Fruit fly (Drosophila melanogaster): Measurements from ENCODE around the gene Dci.
A peak's percentile ranks its signal among the peaks of the same experiment; 100 is the strongest.

The Dci gene

DNA sequence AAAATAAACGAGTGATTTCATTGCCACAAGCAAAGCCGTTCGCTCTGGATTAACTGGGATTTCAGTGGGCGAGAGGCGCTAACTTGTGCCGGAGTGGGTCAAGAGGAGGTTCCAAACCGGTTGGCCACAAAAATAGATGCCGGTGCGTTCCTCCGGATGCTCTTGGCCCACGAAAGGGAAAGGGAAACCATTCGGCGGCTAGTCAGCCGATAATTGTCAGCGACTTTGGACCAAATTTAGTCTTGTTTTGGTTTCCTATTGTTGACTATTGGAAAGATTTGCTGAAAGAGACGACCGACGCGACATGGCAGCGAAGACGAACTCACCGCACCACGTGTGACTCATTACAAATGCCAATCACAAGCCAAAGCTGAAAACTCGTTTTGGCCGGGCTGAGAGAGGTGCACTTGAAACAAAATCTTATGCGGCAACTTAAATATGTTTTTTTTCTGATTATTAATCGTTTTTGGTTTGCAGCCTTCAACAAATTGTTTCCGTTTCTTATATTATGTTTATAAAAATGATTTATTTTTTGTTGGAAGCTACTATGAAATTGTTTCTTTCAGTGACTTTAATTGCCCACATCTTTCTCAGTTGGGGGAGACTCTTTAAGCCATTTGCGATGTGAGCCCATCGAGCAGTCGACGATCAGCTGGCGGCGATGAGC is 44.3 kb downstream of the Dci start, which contains the start of gene CG34056 (continued):
- TF ChIP-seq CG18262 (tag; optimal IDR thresholded peaks at IDR 0.05) (peak; percentile 93), Rx (GFP tag; IDR thresholded peaks at IDR 0.05) (peak; percentile 96), CG3065 (GFP tag; optimal IDR thresholded peaks at IDR 0.05) (peak; percentile 56), CG11696 (GFP tag; IDR thresholded peaks at IDR 0.05) (peak; percentile 85), sens (GFP tag) (peak; percentile 99), CG9437 (GFP tag; optimal IDR thresholded peaks at IDR 0.05) (peak; percentile 68), ems (GFP tag; optimal IDR thresholded peaks at IDR 0.05) (peak; percentile 85), CG15011 (GFP tag; optimal IDR thresholded peaks at IDR 0.05) (peak; percentile 87), Adf1 (GFP tag; IDR thresholded peaks at IDR 0.05) (peak; percentile 60), bcd (GFP tag; optimal IDR thresholded peaks at IDR 0.05) (peak; percentile 91), CG3281 (GFP tag; optimal IDR thresholded peaks at IDR 0.05) (peak; percentile 93), row (GFP tag; IDR thresholded peaks at IDR 0.05) (peak; percentile 95), dysf (GFP tag; IDR thresholded peaks at IDR 0.05) (peak; percentile 97), nerfin-2 (GFP tag; IDR thresholded peaks at IDR 0.05; ENCODE audit: partially characterized antibody) (no peak), Dfd (GFP tag; optimal IDR thresholded peaks at IDR 0.05) (no peak), CG8478 (optimal IDR thresholded peaks at IDR 0.05) (no peak), CG1603 (tag; optimal IDR thresholded peaks at IDR 0.05) (peak; percentile 32), ara (GFP tag; IDR thresholded peaks at IDR 0.05) (peak; percentile 96), CG2116 (GFP tag; optimal IDR thresholded peaks at IDR 0.05) (peak; percentile 24), hkb (optimal IDR thresholded peaks at IDR 0.05) (no peak), hkb (GFP tag; IDR thresholded peaks at IDR 0.05) (peak; percentile 98), luna (GFP tag; optimal IDR thresholded peaks at IDR 0.05) (peak; percentile 79), Atf-2 (GFP tag; optimal IDR thresholded peaks at IDR 0.05) (peak; percentile 9), hb (GFP tag; IDR thresholded peaks at IDR 0.05; ENCODE audit: partially characterized antibody) (no peak), Deaf1 (tag; optimal IDR thresholded peaks at IDR 0.05) (peak; percentile 78), H2.0 (GFP tag; IDR thresholded peaks at IDR 0.05) (peak; percentile 92), lmd (GFP tag; IDR thresholded peaks at IDR 0.05) (peak; percentile 95), Pdp1 (GFP tag; optimal IDR thresholded peaks at IDR 0.05) (peak; percentile 85), ato (GFP tag; IDR thresholded peaks at IDR 0.05; ENCODE audit: partially characterized antibody) (no peak), kah (GFP tag; optimal IDR thresholded peaks at IDR 0.05) (peak; percentile 87), pho (GFP tag; optimal IDR thresholded peaks at IDR 0.05) (peak; percentile 58), CG2202 (tag; optimal IDR thresholded peaks at IDR 0.05) (peak; percentile 60), HLHmδ (GFP tag; optimal IDR thresholded peaks at IDR 0.05) (no peak), CG17912 (GFP tag; optimal IDR thresholded peaks at IDR 0.05) (no peak), CG5953 (GFP tag; IDR thresholded peaks at IDR 0.05) (peak; percentile 92), ap (GFP tag; IDR thresholded peaks at IDR 0.05) (peak; percentile 92), bsh (GFP tag; optimal IDR thresholded peaks at IDR 0.05) (peak; percentile 87 to 93), Atf3 (GFP tag; optimal IDR thresholded peaks at IDR 0.05) (peak; percentile 19), Hmx (GFP tag; optimal IDR thresholded peaks at IDR 0.05) (peak; percentile 40), YL-1 (GFP tag; optimal IDR thresholded peaks at IDR 0.05) (peak; percentile 27), run (tag; optimal IDR thresholded peaks at IDR 0.05) (peak; percentile 91), HmgD (GFP tag; optimal IDR thresholded peaks at IDR 0.05) (no peak), CG9727 (GFP tag; optimal IDR thresholded peaks at IDR 0.05) (peak; percentile 91), CG8765 (GFP tag; IDR thresholded peaks at IDR 0.05) (peak; percentile 84), CG11085 (GFP tag; IDR thresholded peaks at IDR 0.05) (peak; percentile 82), pita (GFP tag; optimal IDR thresholded peaks at IDR 0.05) (no peak), sr (GFP tag; IDR thresholded peaks at IDR 0.05) (peak; percentile 89), CG12942 (GFP tag; optimal IDR thresholded peaks at IDR 0.05) (peak; percentile 74), CG11723 (GFP tag; optimal IDR thresholded peaks at IDR 0.05) (peak; percentile 70), D (optimal IDR thresholded peaks at IDR 0.05) (no peak), D (GFP tag; optimal IDR thresholded peaks at IDR 0.05) (peak; percentile 91)

Data from whole organism, embryonic.